Worm (Caenorhabditis elegans) whole organism, L3 larva: ENCODE data around the gene R166.2.

ENCODE experiments used
- R02D3.7 ChIP-seq: fragments of 150-350 bp; optimal IDR thresholded peaks from 2 replicates; lab custom pipeline; 2014; ENCODE audit warnings: missing biosample characterization, missing genetic modification characterization
- fos-1 ChIP-seq: fragments of 150-350 bp; optimal IDR thresholded peaks from 2 replicates; lab custom pipeline; 2014; ENCODE audit warnings: missing biosample characterization, missing genetic modification characterization
- lin-15B ChIP-seq: fragments of 150-350 bp; optimal IDR thresholded peaks from 2 replicates; lab custom pipeline; 2014; ENCODE audit warnings: missing biosample characterization, missing genetic modification characterization
- mdl-1 ChIP-seq: fragments of 150-350 bp; optimal IDR thresholded peaks from 2 replicates; lab custom pipeline; 2014; ENCODE audit warnings: missing biosample characterization, missing genetic modification characterization
- nfya-1 ChIP-seq: sonication (generic microtip); optimal IDR thresholded peaks from 2 replicates; lab custom pipeline; 2017; ENCODE audit warnings: missing genetic modification characterization, mild to moderate bottlenecking, missing compliant biosample characterization, antibody characterized with exemption, moderate library complexity; ENCODE audit not compliant: insufficient read depth
- nhr-23 ChIP-seq: fragments of 150-350 bp; optimal IDR thresholded peaks from 2 replicates; lab custom pipeline; 2014; ENCODE audit warnings: missing biosample characterization, missing genetic modification reagents, missing genetic modification characterization
- tbx-2 ChIP-seq: sonication (generic microtip); optimal IDR thresholded peaks from 2 replicates; lab custom pipeline; 2016; ENCODE audit warnings: mild to moderate bottlenecking, missing genetic modification characterization, missing compliant biosample characterization
- unc-39 ChIP-seq: sonication (generic microtip); optimal IDR thresholded peaks from 4 replicates; lab custom pipeline; 2017; ENCODE audit warnings: missing biosample characterization, missing genetic modification characterization

DNA sequence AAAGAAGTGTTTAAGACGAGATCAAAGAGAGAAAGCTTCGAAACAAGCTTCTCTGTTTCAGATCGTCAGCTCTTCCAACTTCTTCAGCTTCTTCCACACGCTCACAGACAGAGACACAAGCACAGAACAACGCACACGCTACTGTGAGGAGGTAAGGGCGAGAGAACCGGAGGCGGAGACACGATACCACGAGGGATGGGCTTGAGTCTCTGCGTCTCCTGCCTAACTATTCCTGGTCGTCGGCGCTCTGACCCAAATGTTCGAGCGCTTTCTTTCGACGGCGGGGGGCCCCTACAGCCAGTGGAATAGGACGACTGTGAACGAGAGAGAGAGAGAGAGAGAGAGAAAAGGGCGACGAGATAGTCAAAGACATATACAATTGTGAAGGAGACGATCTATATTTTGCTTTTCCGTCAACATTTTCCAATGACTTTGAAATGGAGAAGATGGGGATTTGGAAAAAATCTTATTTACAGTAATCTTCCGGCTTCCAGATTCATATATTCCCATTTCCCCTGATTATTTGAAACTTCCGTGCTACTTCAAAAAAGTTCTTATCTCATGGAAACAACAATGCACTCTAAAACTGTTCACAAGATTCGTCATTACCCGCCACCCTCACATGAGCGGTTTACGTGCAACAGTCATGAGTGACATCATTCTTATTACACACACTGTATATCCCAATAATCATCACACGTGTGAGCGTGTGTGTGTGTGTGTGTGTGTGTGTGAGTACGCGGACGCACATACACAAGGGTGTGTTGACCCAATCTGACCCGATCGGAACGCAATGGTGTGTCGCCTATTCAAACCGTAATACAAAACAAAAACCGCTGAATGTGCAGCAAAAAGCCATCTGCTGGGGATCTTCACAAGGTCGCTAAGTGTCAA, 11.6 kb upstream of the R166.2 start:
- TF ChIP-seq R02D3.7 (tag; lab: Kevin White, UChicago) (peak; percentile 62), nfya-1 (peak; percentile 90), lin-15B (peak; percentile 63), mdl-1 (tag; lab: Kevin White, UChicago) (peak; percentile 89), fos-1 (tag; lab: Kevin White, UChicago) (peak; percentile 48), unc-39 (tag; lab: Kevin White, UChicago) (no peak), tbx-2 (tag; lab: Kevin White, UChicago) (peak; percentile 37), nhr-23 (tag; lab: Kevin White, UChicago) (peak; percentile 78)
